Fruit fly (Drosophila melanogaster): ENCODE data around the gene noi.

Gene noi

DNA sequence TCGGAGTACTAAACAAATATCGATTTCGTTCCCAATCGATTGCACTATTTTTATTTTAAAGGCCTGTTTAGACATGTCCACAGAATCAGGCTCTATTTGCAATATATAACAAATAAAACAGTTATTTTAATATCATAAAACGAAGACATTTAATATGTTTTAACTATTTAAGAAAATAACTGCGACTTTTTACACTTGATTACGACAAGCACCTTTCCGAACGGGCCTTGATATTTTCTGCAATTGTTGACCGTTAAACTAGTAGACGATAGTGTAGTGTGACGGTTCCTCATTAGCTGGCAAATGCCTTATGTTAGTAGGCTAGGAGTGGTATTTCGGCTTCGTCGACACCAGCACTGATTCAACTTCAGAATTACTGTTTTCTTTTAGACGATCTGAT, 22.7 kb downstream of the noi start, which contains the start of the genes CG2931 and Rheb (continued):
- TF ChIP-seq ssp (GFP tag; IDR thresholded peaks at IDR 0.05): peak; percentile 93
- peak; percentile 13 for TF ChIP-seq Hand (GFP tag; optimal IDR thresholded peaks at IDR 0.05)
- peak; percentile 76 for TF ChIP-seq Lhr (GFP tag; optimal IDR thresholded peaks at IDR 0.05)
- peak; percentile 63; the same call in 2 of the 3 replicates for TF ChIP-seq CG14860 (GFP tag; IDR thresholded peaks at IDR 0.05; ENCODE audit: partially characterized antibody)
- TF ChIP-seq CG11398 (GFP tag; optimal IDR thresholded peaks at IDR 0.05): no peak
- TF ChIP-seq hbn (GFP tag; IDR thresholded peaks at IDR 0.05; ENCODE audit: partially characterized antibody): peak; percentile 73
- no peak for TF ChIP-seq abd-A (tag; optimal IDR thresholded peaks at IDR 0.05)
- TF ChIP-seq CG9609 (GFP tag; optimal IDR thresholded peaks at IDR 0.05): no peak
- TF ChIP-seq rib (GFP tag; IDR thresholded peaks at IDR 0.05): no peak
- TF ChIP-seq B-H2 (GFP tag; optimal IDR thresholded peaks at IDR 0.05): peak; percentile 72
- no peak for TF ChIP-seq Jarid2 (GFP tag; optimal IDR thresholded peaks at IDR 0.05)
- no peak for TF ChIP-seq Hey (tag; optimal IDR thresholded peaks at IDR 0.05)
- peak; percentile 79 for TF ChIP-seq Ptx1 (GFP tag; IDR thresholded peaks at IDR 0.05)
- peak; percentile 52 for TF ChIP-seq CG9215 (GFP tag; IDR thresholded peaks at IDR 0.05)
- peak; percentile 74 for TF ChIP-seq Abd-B (GFP tag; optimal IDR thresholded peaks at IDR 0.05)
- peak; percentile 92 for TF ChIP-seq gfzf (GFP tag; optimal IDR thresholded peaks at IDR 0.05)
- TF ChIP-seq CG34422 (GFP tag; IDR thresholded peaks at IDR 0.05): peak; percentile 35; the same call in 1 of the 3 replicates
- TF ChIP-seq zen2 (GFP tag; IDR thresholded peaks at IDR 0.05; ENCODE audit: partially characterized antibody): no peak; the same call in 2 of the 3 replicates
- TF ChIP-seq Ravus (GFP tag; IDR thresholded peaks at IDR 0.05): no peak
- no peak for TF ChIP-seq bowl (GFP tag; IDR thresholded peaks at IDR 0.05)
- TF ChIP-seq lola (GFP tag; optimal IDR thresholded peaks at IDR 0.05): peak in 1 of 3 experiments; percentile 49
- no peak for TF ChIP-seq shn (GFP tag; optimal IDR thresholded peaks at IDR 0.05)
- TF ChIP-seq CG2678 (tag; optimal IDR thresholded peaks at IDR 0.05): peak; percentile 65
- TF ChIP-seq nerfin-2 (GFP tag; IDR thresholded peaks at IDR 0.05; ENCODE audit: partially characterized antibody): 0 out of 2 replicates have a peak, but pooled peaks have one; percentile 30
- TF ChIP-seq crp (GFP tag; optimal IDR thresholded peaks at IDR 0.05): peak in 1 of 2 experiments; percentile 55
- TF ChIP-seq CG5245 (GFP tag; optimal IDR thresholded peaks at IDR 0.05): peak; percentile 23
- peak; percentile 61 for TF ChIP-seq chn (GFP tag; optimal IDR thresholded peaks at IDR 0.05)
- 0 out of 3 replicates have a peak, but pooled peaks have one; percentile 40 for TF ChIP-seq H15 (GFP tag; IDR thresholded peaks at IDR 0.05)
- TF ChIP-seq CG2202 (tag; optimal IDR thresholded peaks at IDR 0.05): no peak
- no peak for TF ChIP-seq CG34376 (GFP tag; optimal IDR thresholded peaks at IDR 0.05)
- TF ChIP-seq Aef1 (GFP tag; IDR thresholded peaks at IDR 0.05): peak; percentile 65; the same call in 2 of the 3 replicates
- no peak for TF ChIP-seq lov (optimal IDR thresholded peaks at IDR 0.05)
- peak; percentile 27; the same call in 1 of the 3 replicates for TF ChIP-seq lov (GFP tag; IDR thresholded peaks at IDR 0.05)
- TF ChIP-seq CG1233 (GFP tag; optimal IDR thresholded peaks at IDR 0.05): no peak
- peak; percentile 1 for TF ChIP-seq trh (GFP tag; optimal IDR thresholded peaks at IDR 0.05)
- no peak for TF ChIP-seq CG15011 (GFP tag; optimal IDR thresholded peaks at IDR 0.05)
- TF ChIP-seq TFAM (GFP tag; optimal IDR thresholded peaks at IDR 0.05): no peak
- peak; percentile 26 for TF ChIP-seq Sox100B (GFP tag; optimal IDR thresholded peaks at IDR 0.05)
- no peak for TF ChIP-seq pros (GFP tag; optimal IDR thresholded peaks at IDR 0.05)
- TF ChIP-seq Rx (GFP tag; IDR thresholded peaks at IDR 0.05): peak; percentile 41
- TF ChIP-seq CG11093 (GFP tag; IDR thresholded peaks at IDR 0.05): no peak
- TF ChIP-seq klu (GFP tag; IDR thresholded peaks at IDR 0.05): peak; percentile 25; the same call in 1 of the 2 replicates
- TF ChIP-seq mam (GFP tag; optimal IDR thresholded peaks at IDR 0.05): peak; percentile 55
- no peak for TF ChIP-seq CG16779 (GFP tag; IDR thresholded peaks at IDR 0.05)
- peak; percentile 35 for TF ChIP-seq CG16815 (GFP tag; optimal IDR thresholded peaks at IDR 0.05)
- no peak for TF ChIP-seq crc (GFP tag; optimal IDR thresholded peaks at IDR 0.05)
- peak; percentile 8 for TF ChIP-seq CG6683 (GFP tag; optimal IDR thresholded peaks at IDR 0.05)
- TF ChIP-seq prd (optimal IDR thresholded peaks at IDR 0.05): no peak
- peak; percentile 82 for TF ChIP-seq prd (GFP tag; IDR thresholded peaks at IDR 0.05)
- TF ChIP-seq chm (GFP tag; IDR thresholded peaks at IDR 0.05): 0 out of 2 replicates have a peak, but pooled peaks have one; percentile 12

Measured in whole organism, embryonic.